Worm (Caenorhabditis elegans) whole organism, L4/young adult: Measurements from ENCODE around the gene Y40B10A.9.

Experiments used
- W03F9.2 ChIP-seq: fragments of 150-350 bp; optimal IDR thresholded peaks from 2 replicates; lab custom pipeline; 2014; ENCODE audit warnings: missing biosample characterization, missing genetic modification characterization
- dao-5 ChIP-seq: sonication (generic microtip); optimal IDR thresholded peaks from 2 replicates; lab custom pipeline; 2016; ENCODE audit warnings: missing genotype, missing genetic modification characterization, moderate library complexity, missing compliant biosample characterization
- him-1 ChIP-seq: sonication (generic microtip); optimal IDR thresholded peaks from 2 replicates; lab custom pipeline; 2016; ENCODE audit warnings: missing genotype, missing genetic modification reagents, missing genetic modification characterization, missing compliant biosample characterization

ce11 chrV:2068728-2069443 lies 3.8 kb downstream of the Y40B10A.9 start:
- TF ChIP-seq dao-5 (tag; lab: Kevin White, UChicago), result no peak
- no peak for TF ChIP-seq him-1 (tag; lab: Kevin White, UChicago)
- TF ChIP-seq W03F9.2 (tag; lab: Kevin White, UChicago), result no peak
